Worm (Caenorhabditis elegans) whole organism, early embryonic: ENCODE measurements around the gene adt-2.

Source experiments
- F13C5.2 ChIP-seq: sonication (generic microtip); optimal IDR thresholded peaks from 2 replicates; lab custom pipeline; 2017; ENCODE audit warnings: mild to moderate bottlenecking, missing genetic modification characterization, inconsistent platforms, missing compliant biosample characterization
- aly-1 ChIP-seq: sonication (generic microtip); optimal IDR thresholded peaks from 2 replicates; lab custom pipeline; 2016; ENCODE audit warnings: missing genetic modification characterization, missing compliant biosample characterization
- ama-1 ChIP-seq: fragments of 150-350 bp; optimal IDR thresholded peaks from 2 replicates; lab custom pipeline; 2014
- ceh-13 ChIP-seq: fragments of 200-800 bp; sonication (Bioruptor generic); optimal IDR thresholded peaks from 2 replicates; lab custom pipeline; 2018; ENCODE audit warnings: mild to moderate bottlenecking, missing genetic modification characterization, missing compliant biosample characterization
- ceh-36 ChIP-seq: sonication (generic microtip); optimal IDR thresholded peaks from 2 replicates; lab custom pipeline; 2016; ENCODE audit warnings: missing genetic modification characterization, inconsistent platforms, missing compliant biosample characterization
- flt-1 ChIP-seq: fragments of 200-800 bp; sonication (Bioruptor generic); IDR thresholded peaks from 2 replicates; pipeline ENCODE4 v1.3.6; 2022; ENCODE audit warnings: missing genetic modification characterization, missing compliant biosample characterization
- hmbx-1 ChIP-seq: sonication (generic microtip); optimal IDR thresholded peaks from 2 replicates; lab custom pipeline; 2016; ENCODE audit warnings: mild to moderate bottlenecking, missing genetic modification characterization, missing compliant biosample characterization
- hmg-4 ChIP-seq: fragments of 200-800 bp; sonication (Bioruptor generic); optimal IDR thresholded peaks from 2 replicates; lab custom pipeline; 2018; ENCODE audit warnings: mild to moderate bottlenecking, missing genetic modification characterization, missing compliant biosample characterization
- hnd-1 ChIP-seq: sonication (generic microtip); optimal IDR thresholded peaks from 2 replicates; lab custom pipeline; 2016; ENCODE audit warnings: missing genetic modification characterization, missing compliant biosample characterization
- tra-4 ChIP-seq: sonication (generic microtip); optimal IDR thresholded peaks from 2 replicates; lab custom pipeline; 2017; ENCODE audit warnings: missing genetic modification characterization, missing compliant biosample characterization

ce11 chrX:7575939-7576338 is 10.1 kb upstream of the adt-2 start:
- TF ChIP-seq hmg-4 (GFP tag; lab: Kevin White, UChicago): no peak
- TF ChIP-seq hnd-1: no peak
- TF ChIP-seq ama-1 (lab: Kevin White, UChicago): no peak
- no peak for TF ChIP-seq tra-4 (tag; lab: Kevin White, UChicago)
- TF ChIP-seq F13C5.2 (tag; lab: Kevin White, UChicago): no peak
- TF ChIP-seq aly-1 (tag; lab: Kevin White, UChicago): no peak
- no peak for TF ChIP-seq flt-1 (GFP tag; lab: Robert Waterston, UW)
- no peak for TF ChIP-seq ceh-36 (tag; lab: Kevin White, UChicago)
- no peak for TF ChIP-seq hmbx-1 (tag; lab: Kevin White, UChicago)
- TF ChIP-seq ceh-13 (GFP tag; lab: Kevin White, UChicago): no peak
